Worm (Caenorhabditis elegans) whole organism, young adult: ENCODE results near the gene F54F7.2.

Experiments
- F10E7.11 ChIP-seq: sonication (generic microtip); optimal IDR thresholded peaks from 2 replicates; lab custom pipeline; 2017; ENCODE audit warnings: mild to moderate bottlenecking, missing genetic modification characterization, moderate library complexity, missing compliant biosample characterization
- F22D6.2 ChIP-seq: sonication (generic microtip); optimal IDR thresholded peaks from 2 replicates; lab custom pipeline; 2016; ENCODE audit warnings: mild to moderate bottlenecking, missing genetic modification characterization, missing compliant biosample characterization
- F52B5.7 ChIP-seq: sonication (generic microtip); optimal IDR thresholded peaks from 2 replicates; lab custom pipeline; 2016; ENCODE audit warnings: mild to moderate bottlenecking, missing genetic modification characterization, missing compliant biosample characterization
- attf-3 ChIP-seq: fragments of 200-800 bp; sonication (Bioruptor generic); conservative IDR thresholded peaks from 2 replicates; pipeline ENCODE4 v1.3.6; 2022; ENCODE audit warnings: missing genetic modification reagents, missing genetic modification characterization, missing compliant biosample characterization
- attf-6 ChIP-seq: fragments of 200-800 bp; sonication (Bioruptor generic); IDR thresholded peaks from 2 replicates; pipeline ENCODE4 v1.3.6; 2022; ENCODE audit warnings: missing genetic modification reagents, missing genetic modification characterization, missing compliant biosample characterization
- dpl-1 ChIP-seq: fragments of 150-350 bp; optimal IDR thresholded peaks from 2 replicates; lab custom pipeline; 2014; ENCODE audit warnings: missing biosample characterization, missing genetic modification reagents, missing genetic modification characterization
- ets-4 ChIP-seq: fragments of 200-800 bp; sonication (Bioruptor generic); optimal IDR thresholded peaks from 2 replicates; lab custom pipeline; 2018; ENCODE audit warnings: mild to moderate bottlenecking, missing genetic modification characterization, missing compliant biosample characterization
- let-526 ChIP-seq: fragments of 200-800 bp; sonication (Bioruptor generic); IDR thresholded peaks from 2 replicates; pipeline ENCODE4 v1.3.6; 2022; ENCODE audit warnings: missing genetic modification reagents, missing genetic modification characterization, missing compliant biosample characterization
- mxl-1 ChIP-seq: sonication (generic microtip); optimal IDR thresholded peaks from 2 replicates; lab custom pipeline; 2016; ENCODE audit warnings: missing genetic modification characterization, missing compliant biosample characterization
- nfya-1 ChIP-seq: sonication (generic microtip); optimal IDR thresholded peaks from 2 replicates; lab custom pipeline; 2017; ENCODE audit warnings: antibody characterized with exemption, missing compliant biosample characterization, missing genetic modification characterization, borderline replicate concordance; ENCODE audit not compliant: insufficient read depth
- pha-4 ChIP-seq: fragments of 150-350 bp; sonication (generic microtip); optimal IDR thresholded peaks from 2 replicates; lab custom pipeline; 2014; ENCODE audit warnings: missing biosample characterization, missing genetic modification reagents, missing genetic modification characterization
- sdz-38 ChIP-seq: sonication (generic microtip); optimal IDR thresholded peaks from 2 replicates; lab custom pipeline; 2016; ENCODE audit warnings: missing genotype, missing genetic modification characterization, missing compliant biosample characterization
- snpc-4 ChIP-seq, 5 experiments: fragments of 150-350 bp in 1 of 5; sonication (generic microtip) in 4 of 5; optimal IDR thresholded peaks; 2 replicates each; lab custom pipeline; 2014 to 2018; ENCODE audit warnings: missing genetic modification characterization in 5 of 5, missing biosample characterization in 3 of 5, antibody characterized with exemption in 2 of 5, mild to moderate bottlenecking in 2 of 5, missing compliant biosample characterization in 2 of 5, missing genotype in 2 of 5, moderate library complexity in 2 of 5, missing genetic modification reagents in 1 of 5
- unc-62 ChIP-seq: fragments of 150-350 bp; optimal IDR thresholded peaks from 2 replicates; lab custom pipeline; 2014; ENCODE audit warnings: missing biosample characterization, missing genetic modification reagents, missing genetic modification characterization

- TF ChIP-seq unc-62 (GFP tag; lab: Kevin White, UChicago) = no peak
- no peak for TF ChIP-seq nfya-1 (tag; lab: Kevin White, UChicago)
- no peak for TF ChIP-seq sdz-38 (tag; lab: Kevin White, UChicago)
- TF ChIP-seq F52B5.7 (tag; lab: Kevin White, UChicago) = no peak
- no peak for TF ChIP-seq let-526 (GFP tag; lab: Robert Waterston, UW)
- no peak for TF ChIP-seq mxl-1 (tag; lab: Kevin White, UChicago)
- TF ChIP-seq snpc-4 (GFP tag; optimal IDR thresholded peaks at IDR 0.05; lab: Kevin White, UChicago) = no peak
- TF ChIP-seq snpc-4 (tag; optimal IDR thresholded peaks at IDR 0.05; lab: Kevin White, UChicago) = no peak
- no peak for TF ChIP-seq ets-4 (GFP tag; lab: Kevin White, UChicago)
- no peak for TF ChIP-seq pha-4
- TF ChIP-seq attf-3 = no peak
- no peak for TF ChIP-seq attf-6 (GFP tag; lab: Robert Waterston, UW)
- no peak for TF ChIP-seq F10E7.11 (tag; lab: Kevin White, UChicago)
- TF ChIP-seq dpl-1 (GFP tag; lab: Kevin White, UChicago) = no peak
- no peak for TF ChIP-seq F22D6.2 (tag; lab: Kevin White, UChicago)
Measured at ce11 chrX:11827528-11827927, 15.9 kb upstream of the F54F7.2 start.
